Fruit fly (Drosophila melanogaster) whole organism, embryonic: Measurements from ENCODE around the gene Cyp4ac2.

Experiments
- Aef1 ChIP-seq: fragments of 200-800 bp; sonication (Bioruptor generic); IDR thresholded peaks from 3 replicates; pipeline ENCODE4 v1.3.6; 2022; ENCODE audit warnings: missing biosample characterization, missing genetic modification characterization
- Bgb ChIP-seq: fragments of 200-800 bp; sonication (Bioruptor generic); IDR thresholded peaks from 2 replicates; pipeline ENCODE4 v1.3.6; 2022; ENCODE audit warnings: missing biosample characterization, missing genetic modification characterization; ENCODE audit not compliant: partially characterized antibody
- Blimp-1 ChIP-seq: fragments of 200-800 bp; sonication (Bioruptor generic); optimal IDR thresholded peaks from 3 replicates; lab custom pipeline; 2018; ENCODE audit warnings: missing biosample characterization, missing genetic modification characterization, mild to moderate bottlenecking, moderate library complexity, missing genetic modification reagents
- CG10565 ChIP-seq: fragments of 200-800 bp; sonication (Bioruptor generic); optimal IDR thresholded peaks from 3 replicates; lab custom pipeline; 2016; ENCODE audit warnings: missing biosample characterization, mild to moderate bottlenecking, missing genetic modification characterization
- CG10959 ChIP-seq: fragments of 200-800 bp; sonication (Bioruptor generic); IDR thresholded peaks from 2 replicates; pipeline ENCODE4 v1.3.6; 2022; ENCODE audit warnings: missing biosample characterization, missing genetic modification characterization
- CG12071 ChIP-seq: fragments of 200-800 bp; sonication (Bioruptor generic); optimal IDR thresholded peaks from 3 replicates; lab custom pipeline; 2018; ENCODE audit warnings: missing biosample characterization, mild to moderate bottlenecking, missing genetic modification characterization
- CG13894 ChIP-seq: fragments of 200-800 bp; sonication (Bioruptor generic); optimal IDR thresholded peaks from 3 replicates; lab custom pipeline; 2018; ENCODE audit warnings: missing biosample characterization, mild to moderate bottlenecking, missing genetic modification characterization, moderate library complexity
- CG14667 ChIP-seq: fragments of 200-800 bp; sonication (Bioruptor generic); IDR thresholded peaks from 2 replicates; pipeline ENCODE4 v1.3.6; 2022; ENCODE audit warnings: missing biosample characterization, missing genetic modification characterization
- CG15601 ChIP-seq: fragments of 200-800 bp; sonication (Bioruptor generic); optimal IDR thresholded peaks from 3 replicates; lab custom pipeline; 2019; ENCODE audit warnings: missing biosample characterization, mild to moderate bottlenecking, missing genetic modification characterization, moderate library complexity
- CG16779 ChIP-seq: fragments of 200-800 bp; sonication (Bioruptor generic); IDR thresholded peaks from 2 replicates; pipeline ENCODE4 v1.3.6; 2022; ENCODE audit warnings: missing biosample characterization, missing genetic modification characterization
- CG18011 ChIP-seq: fragments of 200-800 bp; sonication (Bioruptor generic); optimal IDR thresholded peaks from 2 replicates; lab custom pipeline; 2017; ENCODE audit warnings: missing biosample characterization, missing genetic modification characterization, mild to moderate bottlenecking, moderate library complexity, missing genotype
- CG2199 ChIP-seq: fragments of 200-800 bp; sonication (Bioruptor generic); IDR thresholded peaks from 3 replicates; pipeline ENCODE4 v1.3.6; 2022; ENCODE audit warnings: missing biosample characterization, missing genetic modification characterization
- CG30403 ChIP-seq: fragments of 200-800 bp; sonication (Bioruptor generic); optimal IDR thresholded peaks from 3 replicates; lab custom pipeline; 2016; ENCODE audit warnings: missing biosample characterization, missing genetic modification characterization
- CG31224 ChIP-seq: fragments of 200-800 bp; sonication (Bioruptor generic); IDR thresholded peaks from 2 replicates; pipeline ENCODE4 v1.3.6; 2022; ENCODE audit warnings: missing biosample characterization, missing genetic modification characterization
- CG31441 ChIP-seq: fragments of 200-800 bp; sonication (Bioruptor generic); IDR thresholded peaks from 2 replicates; pipeline ENCODE4 v1.3.6; 2022; ENCODE audit warnings: missing biosample characterization, missing genetic modification characterization
- CG3847 ChIP-seq: fragments of 200-800 bp; sonication (Bioruptor generic); IDR thresholded peaks from 2 replicates; pipeline ENCODE4 v1.3.6; 2022; ENCODE audit warnings: missing biosample characterization, missing genetic modification characterization
- CG5180 ChIP-seq: fragments of 200-800 bp; sonication (Bioruptor generic); optimal IDR thresholded peaks from 3 replicates; lab custom pipeline; 2017; ENCODE audit warnings: missing biosample characterization, missing genetic modification characterization, mild to moderate bottlenecking, moderate library complexity, missing genetic modification reagents
- CG6683 ChIP-seq: fragments of 200-800 bp; sonication (Bioruptor generic); optimal IDR thresholded peaks from 2 replicates; lab custom pipeline; 2017; ENCODE audit warnings: missing biosample characterization, mild to moderate bottlenecking, missing genetic modification characterization, missing genetic modification reagents
- CG7372 ChIP-seq: fragments of 200-800 bp; sonication (Bioruptor generic); IDR thresholded peaks from 2 replicates; pipeline ENCODE4 v1.3.6; 2022; ENCODE audit warnings: missing biosample characterization, missing genetic modification characterization
- CG7745 ChIP-seq: fragments of 200-800 bp; sonication (Bioruptor generic); optimal IDR thresholded peaks from 2 replicates; lab custom pipeline; 2018; ENCODE audit warnings: missing biosample characterization, mild to moderate bottlenecking, missing genetic modification characterization, moderate library complexity
- CTCF ChIP-seq: fragments of 200-800 bp; sonication (Bioruptor generic); optimal IDR thresholded peaks from 2 replicates; lab custom pipeline; 2017; ENCODE audit warnings: missing biosample characterization, mild to moderate bottlenecking, missing genetic modification characterization, moderate library complexity
- Dbx ChIP-seq: fragments of 200-800 bp; sonication (Bioruptor generic); IDR thresholded peaks from 3 replicates; pipeline ENCODE4 v1.3.6; 2022; ENCODE audit warnings: missing biosample characterization, missing genetic modification characterization
- Doc3 ChIP-seq: fragments of 200-800 bp; sonication (Bioruptor generic); IDR thresholded peaks from 3 replicates; pipeline ENCODE4 v1.3.6; 2022; ENCODE audit warnings: missing biosample characterization, missing genetic modification characterization; ENCODE audit not compliant: partially characterized antibody
- Eip74EF ChIP-seq, 2 experiments: fragments of 200-800 bp in 1 of 2; fragments of >200 bp in 1 of 2; sonication (Bioruptor generic) in 1 of 2; optimal IDR thresholded peaks; 2 replicates each; lab custom pipeline; 2017 to 2019; ENCODE audit warnings: missing biosample characterization in 2 of 2, missing genetic modification characterization in 2 of 2, mild to moderate bottlenecking in 1 of 2, moderate library complexity in 1 of 2
- Fer1 ChIP-seq: fragments of 200-800 bp; sonication (Bioruptor generic); optimal IDR thresholded peaks from 2 replicates; lab custom pipeline; 2017; ENCODE audit warnings: missing biosample characterization, mild to moderate bottlenecking, missing genetic modification characterization
- Gsc ChIP-seq: fragments of 200-800 bp; sonication (Bioruptor generic); IDR thresholded peaks from 2 replicates; pipeline ENCODE4 v1.3.6; 2022; ENCODE audit warnings: missing biosample characterization, missing genetic modification characterization
- Mrtf ChIP-seq: fragments of 200-800 bp; sonication (Bioruptor generic); IDR thresholded peaks from 3 replicates; pipeline ENCODE4 v1.3.6; 2022; ENCODE audit warnings: missing biosample characterization, missing genetic modification characterization
- NC2α ChIP-seq: fragments of 200-800 bp; sonication (Bioruptor generic); optimal IDR thresholded peaks from 2 replicates; lab custom pipeline; 2016; ENCODE audit warnings: missing biosample characterization, missing genetic modification characterization
- Xrp1 ChIP-seq: fragments of 200-800 bp; sonication (Bioruptor generic); IDR thresholded peaks from 2 replicates; pipeline ENCODE4 v1.3.6; 2022; ENCODE audit warnings: missing biosample characterization, missing genetic modification characterization
- YL-1 ChIP-seq: fragments of 200-800 bp; sonication (Bioruptor generic); optimal IDR thresholded peaks from 3 replicates; lab custom pipeline; 2017; ENCODE audit warnings: missing biosample characterization, mild to moderate bottlenecking, missing genetic modification characterization
- amos ChIP-seq: fragments of 200-800 bp; sonication (Bioruptor generic); IDR thresholded peaks from 2 replicates; pipeline ENCODE4 v1.3.6; 2022; ENCODE audit warnings: missing biosample characterization, missing genetic modification characterization; ENCODE audit not compliant: partially characterized antibody
- az2 ChIP-seq: fragments of 200-800 bp; sonication (Bioruptor generic); optimal IDR thresholded peaks from 3 replicates; lab custom pipeline; 2016; ENCODE audit warnings: missing biosample characterization, missing genetic modification characterization
- bsh ChIP-seq, 2 experiments: fragments of 200-800 bp; sonication (Bioruptor generic); optimal IDR thresholded peaks; 2 replicates each; lab custom pipeline; 2017 to 2018; ENCODE audit warnings: mild to moderate bottlenecking in 2 of 2, missing biosample characterization in 2 of 2, missing genetic modification characterization in 2 of 2, moderate library complexity in 1 of 2
- chn ChIP-seq: fragments of 200-800 bp; sonication (Bioruptor generic); optimal IDR thresholded peaks from 2 replicates; lab custom pipeline; 2016; ENCODE audit warnings: missing biosample characterization, missing genetic modification characterization
- fd96Cb ChIP-seq: fragments of 200-800 bp; sonication (Bioruptor generic); optimal IDR thresholded peaks from 2 replicates; lab custom pipeline; 2018; ENCODE audit warnings: missing biosample characterization, mild to moderate bottlenecking, missing genetic modification characterization, moderate library complexity
- gro ChIP-seq: fragments of 200-800 bp; sonication (Bioruptor generic); optimal IDR thresholded peaks from 2 replicates; lab custom pipeline; 2016; ENCODE audit warnings: missing biosample characterization, missing genetic modification characterization
- h ChIP-seq: fragments of >200 bp; optimal IDR thresholded peaks from 2 replicates; lab custom pipeline; 2017
- hkb ChIP-seq, 2 experiments: fragments of 200-800 bp in 1 of 2; fragments of >200 bp in 1 of 2; sonication (Bioruptor generic) in 1 of 2; IDR thresholded peaks in 1 of 2; optimal IDR thresholded peaks in 1 of 2; 2 replicates each; pipeline versions ENCODE4 v1.3.6 to Lab custom; 2017 to 2022; ENCODE audit warnings: missing biosample characterization in 1 of 2, missing genetic modification characterization in 1 of 2
- lola ChIP-seq, 3 experiments: fragments of >200 bp in 2 of 3; fragments of 200-800 bp in 1 of 3; sonication (Bioruptor generic) in 1 of 3; optimal IDR thresholded peaks; 2 replicates each; lab custom pipeline; 2017 to 2019; ENCODE audit warnings: missing biosample characterization in 3 of 3, missing genetic modification characterization in 3 of 3, mild to moderate bottlenecking in 1 of 3, moderate library complexity in 1 of 3
- mam ChIP-seq: fragments of 200-800 bp; sonication (Bioruptor generic); optimal IDR thresholded peaks from 3 replicates; lab custom pipeline; 2016; ENCODE audit warnings: missing biosample characterization, missing genetic modification characterization
- peb ChIP-seq: fragments of 200-800 bp; sonication (Bioruptor generic); IDR thresholded peaks from 2 replicates; pipeline ENCODE4 v1.3.6; 2022; ENCODE audit warnings: missing biosample characterization, missing genetic modification characterization
- row ChIP-seq: fragments of 200-800 bp; sonication (Bioruptor generic); IDR thresholded peaks from 3 replicates; pipeline ENCODE4 v1.3.6; 2022; ENCODE audit warnings: missing biosample characterization, missing genetic modification characterization
- sima ChIP-seq: fragments of 200-800 bp; sonication (Bioruptor generic); optimal IDR thresholded peaks from 2 replicates; lab custom pipeline; 2016; ENCODE audit warnings: missing biosample characterization, missing genetic modification characterization
- trh ChIP-seq: fragments of 200-800 bp; sonication (Bioruptor generic); optimal IDR thresholded peaks from 2 replicates; lab custom pipeline; 2016; ENCODE audit warnings: missing biosample characterization, missing genetic modification characterization
- unc-4 ChIP-seq: fragments of 200-800 bp; sonication (Bioruptor generic); IDR thresholded peaks from 2 replicates; pipeline ENCODE4 v1.3.6; 2022; ENCODE audit warnings: missing biosample characterization, missing genetic modification characterization; ENCODE audit not compliant: partially characterized antibody
- vvl ChIP-seq: fragments of 200-800 bp; sonication (Bioruptor generic); IDR thresholded peaks from 2 replicates; pipeline ENCODE4 v1.3.6; 2022; ENCODE audit warnings: missing biosample characterization, missing genetic modification characterization
- zf30C ChIP-seq: fragments of 200-800 bp; sonication (Bioruptor generic); optimal IDR thresholded peaks from 3 replicates; lab custom pipeline; 2018; ENCODE audit warnings: missing biosample characterization, mild to moderate bottlenecking, missing genetic modification characterization

Gene Cyp4ac2

DNA sequence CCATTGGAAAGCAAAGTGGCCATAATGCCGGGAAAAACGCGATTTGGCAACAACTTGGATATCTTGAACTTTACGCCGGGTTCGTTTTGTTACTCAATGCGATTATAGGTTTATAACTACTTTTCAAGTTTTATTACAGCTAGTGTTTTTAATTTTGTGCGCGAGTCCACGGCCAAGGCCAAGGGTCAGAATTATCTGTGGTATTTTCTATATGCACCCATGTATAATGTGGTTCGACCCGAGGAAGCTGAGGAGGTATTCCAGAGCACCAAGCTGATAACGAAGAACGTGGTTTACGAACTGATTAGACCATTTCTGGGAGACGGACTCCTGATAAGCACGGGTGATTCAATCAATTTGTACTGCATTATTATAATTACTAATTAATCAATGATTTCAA, 2.0 kb upstream of the Cyp4ac2 start:
- TF ChIP-seq CG3847 (GFP tag; lab: Robert Waterston, UW) (no peak), Fer1 (no peak), vvl (no peak), sima (GFP tag; lab: Kevin White, UChicago) (no peak), Doc3 (GFP tag; lab: Robert Waterston, UW) (no peak), CG6683 (GFP tag; lab: Kevin White, UChicago) (no peak), CG10565 (GFP tag; lab: Kevin White, UChicago) (no peak), Dbx (GFP tag; lab: Robert Waterston, UW) (no peak), az2 (GFP tag; lab: Kevin White, UChicago) (no peak), trh (GFP tag; lab: Kevin White, UChicago) (no peak), CG7745 (tag; lab: Kevin White, UChicago) (no peak), CG18011 (GFP tag; lab: Kevin White, UChicago) (no peak), CG16779 (GFP tag; lab: Robert Waterston, UW) (no peak), chn (no peak), CG30403 (GFP tag; lab: Kevin White, UChicago) (no peak), gro (GFP tag; lab: Kevin White, UChicago) (no peak)

DNA sequence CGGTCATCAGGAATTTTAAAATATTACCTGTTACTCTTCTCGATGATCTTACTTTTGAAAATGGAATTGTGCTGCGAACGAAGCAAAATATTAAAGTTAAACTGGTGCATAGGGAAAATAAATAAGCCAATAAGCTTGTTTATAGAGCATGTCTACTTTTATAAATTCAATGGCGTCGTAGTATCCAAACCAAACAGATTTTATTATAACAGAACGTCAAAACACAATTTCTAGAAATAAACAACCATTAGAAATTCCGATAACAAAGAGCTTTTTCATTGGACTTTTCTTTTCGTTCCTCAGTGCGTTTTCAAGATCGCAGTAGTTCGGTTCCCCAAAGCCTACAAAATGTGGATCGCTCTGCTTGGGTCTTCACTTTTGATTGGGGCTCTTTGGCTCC, 2.0 kb downstream of the Cyp4ac2 start, which contains the start of gene Cyp4ac3:
Gene Cyp4ac3 (plus strand): TSS at position 301 of the 400 bp plus-strand sequence.
- TF ChIP-seq CG31441 (GFP tag; lab: Robert Waterston, UW) (no peak), Blimp-1 (peak; percentile 41), CG10959 (GFP tag; lab: Robert Waterston, UW) (no peak), Mrtf (GFP tag; lab: Robert Waterston, UW) (no peak), CG31224 (GFP tag; lab: Robert Waterston, UW) (no peak)

- TF ChIP-seq peb (GFP tag; lab: Robert Waterston, UW): no peak
- peak in 1 of 2 experiments; percentile 20 for TF ChIP-seq bsh (GFP tag; optimal IDR thresholded peaks at IDR 0.05; lab: Kevin White, UChicago)
- TF ChIP-seq CG15601 (tag; lab: Kevin White, UChicago): peak; percentile 37
- peak; percentile 42 for TF ChIP-seq CG5180 (GFP tag; lab: Kevin White, UChicago)
- TF ChIP-seq Eip74EF (GFP tag; optimal IDR thresholded peaks at IDR 0.05; lab: Kevin White, UChicago): peak in 1 of 2 experiments; percentile 4
- TF ChIP-seq lola (GFP tag; optimal IDR thresholded peaks at IDR 0.05; lab: Kevin White, UChicago): no peak
- no peak for TF ChIP-seq Gsc (GFP tag; lab: Robert Waterston, UW)
- TF ChIP-seq Bgb: peak; percentile 57
- TF ChIP-seq CG13894 (tag; lab: Kevin White, UChicago): no peak
- no peak for TF ChIP-seq h (lab: Kevin White, UChicago)
- TF ChIP-seq fd96Cb (tag; lab: Kevin White, UChicago): peak; percentile 5
- peak; percentile 90 for TF ChIP-seq CG2199 (GFP tag; lab: Robert Waterston, UW)
- 0 out of 2 replicates have a peak, but pooled peaks have one; percentile 14 for TF ChIP-seq Xrp1 (GFP tag; lab: Robert Waterston, UW)
- no peak for TF ChIP-seq Aef1 (GFP tag; lab: Robert Waterston, UW)
- no peak for TF ChIP-seq NC2α (GFP tag; lab: Kevin White, UChicago)
- no peak for TF ChIP-seq CG14667 (GFP tag; lab: Robert Waterston, UW)
- TF ChIP-seq YL-1 (GFP tag; lab: Kevin White, UChicago): peak; percentile 13
- no peak for TF ChIP-seq CG7372 (GFP tag; lab: Robert Waterston, UW)
- no peak for TF ChIP-seq mam (GFP tag; lab: Kevin White, UChicago)
- TF ChIP-seq CTCF (GFP tag; lab: Kevin White, UChicago): peak; percentile 79
- TF ChIP-seq hkb (optimal IDR thresholded peaks at IDR 0.05; lab: Kevin White, UChicago): no peak
- TF ChIP-seq hkb (GFP tag; IDR thresholded peaks at IDR 0.05; lab: Robert Waterston, UW): no peak
- peak; percentile 79 for TF ChIP-seq zf30C (GFP tag; lab: Kevin White, UChicago)
- no peak for TF ChIP-seq unc-4 (GFP tag; lab: Robert Waterston, UW)
- no peak for TF ChIP-seq row (GFP tag; lab: Robert Waterston, UW)
- TF ChIP-seq CG12071 (GFP tag; lab: Kevin White, UChicago): no peak
- peak; percentile 58 for TF ChIP-seq amos
Measured at dm6 chr2L:5270215-5271071, 4.3 kb downstream of the Cyp4ac2 start.
